Worm (Caenorhabditis elegans): Measurements from ENCODE around the gene R03H10.4.

DNA sequence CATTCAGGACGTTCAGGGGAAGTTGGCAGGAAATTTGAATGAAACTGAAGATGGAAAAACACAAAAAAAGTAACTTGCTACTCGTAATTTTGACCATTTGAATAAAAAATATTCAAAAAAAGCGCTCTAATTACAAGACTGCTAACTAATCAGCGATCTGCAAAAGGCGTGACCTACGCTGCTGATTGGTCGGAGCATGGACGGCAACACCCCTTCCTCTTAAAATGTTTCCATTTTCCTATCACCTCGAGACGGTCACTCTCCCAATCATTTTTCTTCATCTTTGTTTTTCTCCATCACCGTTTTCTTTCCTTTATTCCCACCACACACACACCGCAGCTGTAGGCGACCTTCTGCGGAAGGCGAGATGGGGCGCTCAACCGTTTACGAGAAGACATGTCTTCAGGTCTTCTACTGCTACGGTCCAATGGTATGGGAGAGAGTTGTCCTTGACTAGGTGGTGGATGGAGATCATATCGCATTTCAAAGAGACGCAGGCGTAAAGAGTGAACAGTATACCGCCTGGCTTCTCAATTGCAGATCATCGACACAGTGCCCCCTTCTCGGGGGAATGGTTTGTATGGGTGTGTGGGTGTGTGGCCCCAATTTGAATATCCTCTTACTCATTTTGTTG lies 16.7 kb downstream of the R03H10.4 start:
- TF ChIP-seq snpc-4 (tag; optimal IDR thresholded peaks at IDR 0.05), result no peak
- no peak for TF ChIP-seq unc-120 (tag; optimal IDR thresholded peaks at IDR 0.05; ENCODE audit: poor library complexity, severe bottlenecking)
- TF ChIP-seq ces-1 (GFP tag; optimal IDR thresholded peaks at IDR 0.05), result no peak
- no peak for TF ChIP-seq nhr-28 (tag; optimal IDR thresholded peaks at IDR 0.05)
